Worm (Caenorhabditis elegans): Measurements from ENCODE around the gene F25B3.2.

F25B3.2 gene

DNA sequence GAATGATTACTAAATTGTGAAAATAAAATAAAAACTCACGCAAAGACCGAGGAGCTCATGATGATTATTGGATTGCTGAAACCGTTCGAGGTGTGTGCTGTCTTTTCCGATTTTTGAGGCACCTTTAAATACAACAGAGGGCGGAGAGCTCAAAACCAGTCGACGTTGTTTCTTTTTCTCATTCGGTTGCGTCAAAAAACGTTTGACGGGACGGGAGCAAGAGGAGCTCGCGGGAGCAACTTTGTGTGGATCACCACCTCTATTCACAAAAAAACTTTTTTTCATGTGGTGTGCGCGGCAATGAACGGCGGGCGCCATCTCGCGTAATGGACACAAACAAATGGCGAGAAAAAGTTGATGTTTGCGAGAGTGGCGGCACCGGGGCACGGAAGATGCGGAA is 52.0 kb downstream of the F25B3.2 start, which contains the start of gene idpc-3:
TSS of gene idpc-3 (minus strand) at position 101 of the 400 bp plus-strand sequence.
- TF ChIP-seq lin-13 (tag; optimal IDR thresholded peaks at IDR 0.05) (no peak), nhr-237 (tag; optimal IDR thresholded peaks at IDR 0.05) (no peak), nhr-2 (tag; optimal IDR thresholded peaks at IDR 0.05) (no peak), mep-1 (tag; optimal IDR thresholded peaks at IDR 0.05) (no peak), ceh-83 (GFP tag; optimal IDR thresholded peaks at IDR 0.05) (no peak), blmp-1 (tag; optimal IDR thresholded peaks at IDR 0.05) (no peak), sem-2 (GFP tag; optimal IDR thresholded peaks at IDR 0.05) (no peak), ceh-39 (tag; optimal IDR thresholded peaks at IDR 0.05) (no peak)

DNA sequence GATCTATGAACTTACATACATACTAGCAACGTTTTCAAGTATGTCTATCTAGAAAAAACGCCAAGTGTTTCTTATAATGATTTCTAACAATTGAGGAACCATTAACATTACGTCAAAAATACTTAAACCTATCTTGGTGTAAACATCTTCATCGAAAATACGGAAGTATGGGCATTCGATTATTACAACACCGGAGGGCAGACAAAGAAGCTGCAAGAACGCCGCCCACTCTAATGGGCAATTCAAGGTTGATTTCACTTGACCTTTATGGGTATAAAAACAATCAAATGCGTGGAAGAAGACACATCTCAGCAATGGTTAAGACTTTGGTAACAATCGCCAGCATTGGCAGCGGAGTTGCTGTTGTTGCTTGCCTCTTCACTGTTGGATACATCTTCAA is 52.6 kb downstream of the F25B3.2 start, which contains the start of gene col-146:
TSS of gene col-146 (plus strand) at position 301 of the 400 bp plus-strand sequence.
- TF ChIP-seq nhr-76 (tag; optimal IDR thresholded peaks at IDR 0.05) (no peak), cnd-1 (tag; optimal IDR thresholded peaks at IDR 0.05) (no peak), snpc-4 (tag; optimal IDR thresholded peaks at IDR 0.05) (no peak), ceh-83 (GFP tag; optimal IDR thresholded peaks at IDR 0.05) (no peak), mab-5 (tag; optimal IDR thresholded peaks at IDR 0.05) (no peak), elt-3 (tag; optimal IDR thresholded peaks at IDR 0.05) (no peak), ham-2 (GFP tag; optimal IDR thresholded peaks at IDR 0.05) (no peak), sptf-1 (tag; optimal IDR thresholded peaks at IDR 0.05) (no peak), elt-1 (tag; optimal IDR thresholded peaks at IDR 0.05; ENCODE audit: borderline replicate concordance, insufficient read depth) (no peak), bed-3 (GFP tag; optimal IDR thresholded peaks at IDR 0.05) (no peak), mls-2 (tag; optimal IDR thresholded peaks at IDR 0.05) (no peak), nhr-2 (tag; optimal IDR thresholded peaks at IDR 0.05) (no peak), M03D4.4 (tag; optimal IDR thresholded peaks at IDR 0.05) (no peak), pha-4 (tag; optimal IDR thresholded peaks at IDR 0.05) (no peak), lin-13 (tag; optimal IDR thresholded peaks at IDR 0.05) (no peak), hlh-1 (tag; optimal IDR thresholded peaks at IDR 0.05) (no peak), zip-8 (tag; optimal IDR thresholded peaks at IDR 0.05) (no peak), nhr-12 (tag; optimal IDR thresholded peaks at IDR 0.05) (no peak), sem-2 (GFP tag; optimal IDR thresholded peaks at IDR 0.05) (no peak)

Data from whole organism, mixed stage, embryonic.